Fruit fly (Drosophila melanogaster) whole organism, wandering third instar larva: ENCODE results near the gene CG15263.
A peak's percentile ranks its signal among the peaks of the same experiment; 100 is the strongest.

Experiments
- Abd-B ChIP-seq: fragments of >200 bp; optimal IDR thresholded peaks from 2 replicates; lab custom pipeline; 2017; ENCODE audit warnings: missing biosample characterization, missing genetic modification characterization
- CG32264 ChIP-seq: fragments of 200-800 bp; sonication (Bioruptor generic); optimal IDR thresholded peaks from 2 replicates; lab custom pipeline; 2016; ENCODE audit warnings: missing biosample characterization, missing genetic modification characterization
- CrebA ChIP-seq: fragments of 200-800 bp; sonication (Bioruptor generic); optimal IDR thresholded peaks from 2 replicates; lab custom pipeline; 2016; ENCODE audit warnings: missing biosample characterization, mild to moderate bottlenecking, missing genetic modification characterization, borderline replicate concordance
- Dfd ChIP-seq: fragments of >200 bp; optimal IDR thresholded peaks from 2 replicates; lab custom pipeline; 2017; ENCODE audit warnings: missing biosample characterization, missing genetic modification characterization
- HLH106 ChIP-seq: fragments of 200-800 bp; optimal IDR thresholded peaks from 3 replicates; lab custom pipeline; 2019; ENCODE audit warnings: missing biosample characterization, mild to moderate bottlenecking, missing genetic modification characterization, moderate library complexity
- Hnf4 ChIP-seq: fragments of 200-800 bp; sonication (Bioruptor generic); optimal IDR thresholded peaks from 2 replicates; lab custom pipeline; 2016; ENCODE audit warnings: missing biosample characterization, mild to moderate bottlenecking, missing genetic modification characterization
- Hr78 ChIP-seq: fragments of >200 bp; optimal IDR thresholded peaks from 2 replicates; lab custom pipeline; 2017; ENCODE audit warnings: missing biosample characterization, missing genetic modification characterization
- Hr83 ChIP-seq: fragments of 200-300 bp; sonication (Bioruptor generic); optimal IDR thresholded peaks from 2 replicates; lab custom pipeline; 2016; ENCODE audit warnings: missing biosample characterization, mild to moderate bottlenecking, missing genetic modification characterization, moderate library complexity; ENCODE audit not compliant: poor library complexity, severe bottlenecking
- Mio ChIP-seq: sonication (Bioruptor generic); optimal IDR thresholded peaks from 2 replicates; lab custom pipeline; 2016; ENCODE audit warnings: missing biosample characterization, missing genetic modification characterization
- Myc ChIP-seq: fragments of >200 bp; optimal IDR thresholded peaks from 2 replicates; lab custom pipeline; 2017
- N ChIP-seq: fragments of >200 bp; optimal IDR thresholded peaks from 2 replicates; lab custom pipeline; 2018; ENCODE audit warnings: missing biosample characterization, missing external identifiers, missing genetic modification characterization
- OdsH ChIP-seq: fragments of 200-800 bp; sonication (Bioruptor generic); optimal IDR thresholded peaks from 2 replicates; lab custom pipeline; 2016; ENCODE audit warnings: missing biosample characterization, mild to moderate bottlenecking, missing genetic modification characterization
- Rel ChIP-seq, 2 experiments: fragments of 200-800 bp; sonication (Bioruptor generic) in 1 of 2; optimal IDR thresholded peaks; 2 replicates in 1 of 2; 3 replicates in 1 of 2; lab custom pipeline; 2016 to 2019; ENCODE audit warnings: mild to moderate bottlenecking in 2 of 2, missing biosample characterization in 2 of 2, missing genetic modification characterization in 2 of 2, moderate library complexity in 1 of 2
- Sp1 ChIP-seq: fragments of 200-800 bp; sonication (Bioruptor generic); optimal IDR thresholded peaks from 3 replicates; lab custom pipeline; 2019; ENCODE audit warnings: missing biosample characterization, mild to moderate bottlenecking, missing genetic modification characterization, moderate library complexity
- br ChIP-seq: fragments of 200-800 bp; sonication (Bioruptor generic); optimal IDR thresholded peaks from 2 replicates; lab custom pipeline; 2016; ENCODE audit warnings: missing biosample characterization, missing genetic modification characterization
- brk ChIP-seq: fragments of 200-800 bp; sonication (Bioruptor generic); optimal IDR thresholded peaks from 2 replicates; lab custom pipeline; 2016; ENCODE audit warnings: missing biosample characterization, mild to moderate bottlenecking, missing genetic modification characterization
- dl ChIP-seq, 2 experiments: fragments of 175-275, 200-275 bp in 1 of 2; fragments of 200-275 bp in 1 of 2; sonication (Bioruptor generic); optimal IDR thresholded peaks; lab custom pipeline; 2018; ENCODE audit warnings: mild to moderate bottlenecking in 2 of 2, missing biosample characterization in 2 of 2, missing genetic modification characterization in 2 of 2, moderate library complexity in 2 of 2; ENCODE audit not compliant: partially characterized antibody in 2 of 2, insufficient read depth in 1 of 2
- dmrt93B ChIP-seq: fragments of 200-800 bp; sonication (Bioruptor generic); optimal IDR thresholded peaks from 2 replicates; lab custom pipeline; 2018; ENCODE audit warnings: missing biosample characterization, mild to moderate bottlenecking, missing genetic modification characterization
- dsf ChIP-seq: sonication (Bioruptor generic); optimal IDR thresholded peaks from 2 replicates; lab custom pipeline; 2016; ENCODE audit warnings: missing biosample characterization, missing genetic modification characterization, borderline replicate concordance
- ey ChIP-seq: fragments of 200-800 bp; sonication (Bioruptor generic); optimal IDR thresholded peaks from 2 replicates; lab custom pipeline; 2016; ENCODE audit warnings: missing biosample characterization, missing genetic modification characterization
- foxo ChIP-seq, 2 experiments: fragments of 200-800 bp; sonication (Bioruptor generic); optimal IDR thresholded peaks; 2 replicates in 1 of 2; 3 replicates in 1 of 2; lab custom pipeline; 2016 to 2017; ENCODE audit warnings: missing biosample characterization in 2 of 2, missing genetic modification characterization in 2 of 2
- h ChIP-seq: fragments of 200-800 bp; sonication (Bioruptor generic); optimal IDR thresholded peaks from 3 replicates; lab custom pipeline; 2016; ENCODE audit warnings: missing biosample characterization, mild to moderate bottlenecking, missing genetic modification characterization
- jim ChIP-seq: fragments of 175-275, 200-325 bp; sonication (Bioruptor generic); optimal IDR thresholded peaks from 2 replicates; lab custom pipeline; 2016; ENCODE audit warnings: missing biosample characterization, mild to moderate bottlenecking, missing genetic modification characterization
- lola ChIP-seq: fragments of >200 bp; optimal IDR thresholded peaks from 2 replicates; lab custom pipeline; 2017; ENCODE audit warnings: missing biosample characterization, missing genetic modification characterization
- psq ChIP-seq: fragments of 200-800 bp; sonication (Bioruptor generic); optimal IDR thresholded peaks from 3 replicates; lab custom pipeline; 2017; ENCODE audit warnings: missing biosample characterization, mild to moderate bottlenecking, missing genetic modification characterization, moderate library complexity
- rgr ChIP-seq: fragments of 200-800 bp; sonication (Bioruptor generic); optimal IDR thresholded peaks from 3 replicates; lab custom pipeline; 2016; ENCODE audit warnings: missing biosample characterization, mild to moderate bottlenecking, missing genetic modification characterization
- sage ChIP-seq: fragments of 200-800 bp; sonication (Bioruptor generic); optimal IDR thresholded peaks from 2 replicates; lab custom pipeline; 2016; ENCODE audit warnings: missing biosample characterization, mild to moderate bottlenecking, missing genetic modification characterization
- sv ChIP-seq: fragments of 200-800 bp; sonication (Bioruptor generic); optimal IDR thresholded peaks from 3 replicates; lab custom pipeline; 2016; ENCODE audit warnings: missing biosample characterization, missing genetic modification characterization
- tai ChIP-seq: sonication (Bioruptor generic); optimal IDR thresholded peaks from 2 replicates; lab custom pipeline; 2016; ENCODE audit warnings: missing biosample characterization, missing genetic modification characterization
- usp ChIP-seq: fragments of >200 bp; optimal IDR thresholded peaks from 2 replicates; lab custom pipeline; 2017; ENCODE audit warnings: missing biosample characterization, missing genetic modification characterization
- woc ChIP-seq: sonication (Bioruptor generic); optimal IDR thresholded peaks from 2 replicates; lab custom pipeline; 2016; ENCODE audit warnings: missing biosample characterization, mild to moderate bottlenecking, missing genetic modification characterization

The CG15263 gene

DNA sequence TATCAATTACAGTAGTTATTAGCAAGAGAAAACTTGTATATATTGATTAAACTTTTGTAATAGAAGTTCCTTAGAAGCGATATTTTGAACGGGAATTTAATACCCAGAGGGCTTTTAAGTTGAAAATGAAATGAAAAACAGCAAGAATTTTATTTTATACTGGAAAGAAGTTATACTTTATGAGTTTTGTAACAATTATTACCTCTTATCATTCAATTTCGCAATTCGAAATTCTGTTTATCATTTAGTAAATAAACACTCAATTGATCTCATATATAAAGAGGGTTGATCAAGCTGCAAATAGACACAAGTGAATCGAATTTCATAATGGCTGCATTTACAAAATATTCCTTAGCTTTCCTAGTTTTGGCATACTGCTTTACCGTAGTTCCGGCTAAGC lies at the start of gene CG15263:
Gene CG15263, plus strand, starts transcription at position 301 of the 400 bp plus-strand sequence.
- TF ChIP-seq dsf (GFP tag; lab: Kevin White, UChicago) = no peak
- no peak for TF ChIP-seq CG32264 (GFP tag; lab: Kevin White, UChicago)
- no peak for TF ChIP-seq woc (GFP tag; lab: Kevin White, UChicago)
- no peak for TF ChIP-seq sv (GFP tag; lab: Kevin White, UChicago)
- TF ChIP-seq br (GFP tag; lab: Kevin White, UChicago) = no peak
- TF ChIP-seq Hnf4 (GFP tag; lab: Kevin White, UChicago) = no peak
- no peak for TF ChIP-seq ey
- no peak for TF ChIP-seq tai (GFP tag; lab: Kevin White, UChicago)
- TF ChIP-seq Rel (GFP tag; optimal IDR thresholded peaks at IDR 0.05; lab: Kevin White, UChicago) = no peak
- TF ChIP-seq Rel (tag; optimal IDR thresholded peaks at IDR 0.05; lab: Kevin White, UChicago) = no peak
- TF ChIP-seq, all 38 proteins: peak for 0

DNA sequence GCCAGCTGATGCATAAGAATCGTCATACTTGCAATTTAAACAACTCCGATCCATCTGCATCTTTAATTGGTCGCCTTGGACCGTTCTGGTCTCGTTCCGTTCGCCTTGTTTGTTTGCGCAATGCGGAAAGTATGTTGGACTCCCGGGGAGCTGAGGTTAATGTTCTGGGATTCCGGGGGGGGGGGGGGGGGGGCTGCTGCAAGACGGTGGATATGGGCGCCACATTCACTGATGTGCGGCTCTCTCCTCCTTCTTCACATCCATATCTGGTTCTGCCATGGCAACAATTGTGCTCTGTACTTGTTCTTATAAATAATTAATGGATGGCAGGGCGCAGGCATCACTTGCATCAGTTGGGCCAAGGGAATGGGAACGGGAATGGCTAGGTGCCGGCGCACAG lies 41.4 kb upstream of the CG15263 start:
- no peak for TF ChIP-seq foxo (GFP tag; optimal IDR thresholded peaks at IDR 0.05; lab: Kevin White, UChicago)
- peak; percentile 83 for TF ChIP-seq Dfd
- TF ChIP-seq, all 38 proteins: peak for 1

DNA sequence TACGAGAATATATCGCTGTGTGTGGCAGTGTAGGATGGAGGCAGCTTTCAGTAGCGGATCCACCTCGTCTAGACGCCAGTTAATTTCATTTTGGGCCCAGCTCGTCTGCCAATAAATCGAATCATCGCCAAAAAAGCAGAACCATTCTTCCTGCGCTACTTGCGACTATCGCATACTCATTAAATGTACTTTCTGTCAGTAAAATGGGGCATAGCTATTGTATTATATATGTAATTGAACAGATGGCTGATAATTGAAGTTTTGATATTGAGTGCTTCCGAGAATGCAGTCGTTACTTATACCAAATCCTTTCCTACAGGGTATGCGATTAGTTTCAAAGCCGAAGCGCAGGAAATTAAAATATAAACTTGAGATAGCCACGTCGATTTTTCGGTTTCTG lies 40.1 kb upstream of the CG15263 start:
- TF ChIP-seq Hr83 (GFP tag; lab: Kevin White, UChicago) (no peak), psq (GFP tag; lab: Kevin White, UChicago) (no peak), dmrt93B (GFP tag; lab: Kevin White, UChicago) (no peak), dsf (GFP tag; lab: Kevin White, UChicago) (no peak), foxo (GFP tag; optimal IDR thresholded peaks at IDR 0.05; lab: Kevin White, UChicago) (no peak), CG32264 (GFP tag; lab: Kevin White, UChicago) (no peak), sage (GFP tag; lab: Kevin White, UChicago) (no peak), OdsH (GFP tag; lab: Kevin White, UChicago) (no peak), Abd-B (GFP tag; lab: Kevin White, UChicago) (no peak), N (GFP tag; lab: Kevin White, UChicago) (no peak), usp (GFP tag; lab: Kevin White, UChicago) (no peak), tai (GFP tag; lab: Kevin White, UChicago) (no peak), h (GFP tag; lab: Kevin White, UChicago) (no peak), ey (no peak), CrebA (GFP tag; lab: Kevin White, UChicago) (no peak)

DNA sequence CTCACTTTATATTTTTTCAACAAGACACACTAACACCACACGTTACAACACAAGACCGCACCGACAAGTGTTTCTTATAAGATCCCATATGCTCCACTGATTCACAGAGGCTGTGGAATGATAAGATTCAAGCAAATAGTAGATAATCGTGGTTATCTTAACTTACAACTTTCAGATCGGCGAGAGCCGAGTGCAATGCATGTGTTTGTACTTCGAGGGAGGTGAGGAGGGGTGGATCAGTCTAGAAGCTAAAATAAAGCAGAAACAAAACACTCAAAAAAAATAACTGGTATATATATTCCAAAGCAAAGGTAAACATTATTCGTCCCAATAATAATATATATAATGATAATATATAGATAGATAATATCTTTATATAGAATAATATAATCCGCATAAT lies 37.2 kb upstream of the CG15263 start, which contains the start of gene ZnT35C:
Gene ZnT35C, minus strand, starts transcription at position 101 of the 400 bp plus-strand sequence.
- no peak for TF ChIP-seq jim (GFP tag; lab: Kevin White, UChicago)
- no peak for TF ChIP-seq br (GFP tag; lab: Kevin White, UChicago)
- no peak for TF ChIP-seq ey
- no peak for TF ChIP-seq brk (GFP tag; lab: Kevin White, UChicago)
- no peak for TF ChIP-seq rgr (GFP tag; lab: Kevin White, UChicago)
- no peak for TF ChIP-seq Sp1 (GFP tag; lab: Kevin White, UChicago)
- no peak for TF ChIP-seq N (GFP tag; lab: Kevin White, UChicago)
- TF ChIP-seq Myc (lab: Kevin White, UChicago) = no peak
- TF ChIP-seq dl (GFP tag; optimal IDR thresholded peaks at IDR 0.05; lab: Kevin White, UChicago; ENCODE audit: insufficient read depth in 1 of 2, partially characterized antibody in 2 of 2) = no peak
- no peak for TF ChIP-seq Mio (GFP tag; lab: Kevin White, UChicago)
- TF ChIP-seq sage (GFP tag; lab: Kevin White, UChicago) = no peak
- TF ChIP-seq Hr78 (GFP tag; lab: Kevin White, UChicago) = no peak
- TF ChIP-seq CrebA (GFP tag; lab: Kevin White, UChicago) = no peak
- no peak for TF ChIP-seq dmrt93B (GFP tag; lab: Kevin White, UChicago)
- no peak for TF ChIP-seq lola (GFP tag; lab: Kevin White, UChicago)
- TF ChIP-seq tai (GFP tag; lab: Kevin White, UChicago) = no peak
- TF ChIP-seq HLH106 (tag; lab: Kevin White, UChicago) = no peak
